Worm (Caenorhabditis elegans) whole organism, L4/young adult: ENCODE results near the gene Y40A1A.2.

Source experiments
- W03F9.2 ChIP-seq: fragments of 150-350 bp; optimal IDR thresholded peaks from 2 replicates; lab custom pipeline; 2014; ENCODE audit warnings: missing biosample characterization, missing genetic modification characterization
- dao-5 ChIP-seq: sonication (generic microtip); optimal IDR thresholded peaks from 2 replicates; lab custom pipeline; 2016; ENCODE audit warnings: missing genotype, missing genetic modification characterization, moderate library complexity, missing compliant biosample characterization
- him-1 ChIP-seq: sonication (generic microtip); optimal IDR thresholded peaks from 2 replicates; lab custom pipeline; 2016; ENCODE audit warnings: missing genotype, missing genetic modification reagents, missing genetic modification characterization, missing compliant biosample characterization

The Y40A1A.2 gene

ce11 chrX:2035172-2035571 is 44.6 kb downstream of the Y40A1A.2 start, which contains the start of gene ergi-1:
Gene ergi-1 (minus strand): TSS chrX:2035272.
- TF ChIP-seq dao-5 (tag; lab: Kevin White, UChicago) (no peak), him-1 (tag; lab: Kevin White, UChicago) (no peak), W03F9.2 (tag; lab: Kevin White, UChicago) (no peak)

- TF ChIP-seq W03F9.2 (tag; lab: Kevin White, UChicago), result no peak
- no peak for TF ChIP-seq dao-5 (tag; lab: Kevin White, UChicago)
- TF ChIP-seq him-1 (tag; lab: Kevin White, UChicago), result no peak
Measured at ce11 chrX:2039358-2039757, 48.8 kb downstream of the Y40A1A.2 start, which contains the start of gene smex-2. Gene smex-2 (minus strand): TSS chrX:2039458.

ce11 chrX:2040877-2041276 is 50.3 kb downstream of the Y40A1A.2 start:
- TF ChIP-seq W03F9.2 (tag; lab: Kevin White, UChicago), result no peak
- no peak for TF ChIP-seq dao-5 (tag; lab: Kevin White, UChicago)
- no peak for TF ChIP-seq him-1 (tag; lab: Kevin White, UChicago)
